Worm (Caenorhabditis elegans): ENCODE results near the gene brc-1.

ce11 chrIII:3812369-3812993, 50.3 kb downstream of the brc-1 start:
- TF ChIP-seq him-1 (tag; optimal IDR thresholded peaks at IDR 0.05), result no peak
- no peak for TF ChIP-seq W03F9.2 (tag; optimal IDR thresholded peaks at IDR 0.05)
- no peak for TF ChIP-seq dao-5 (tag; optimal IDR thresholded peaks at IDR 0.05)

Measured in whole organism, L4/young adult.